Fruit fly (Drosophila melanogaster) whole organism: ENCODE data around the gene Pyroxd1.

Experiments used
- CG8478 ChIP-seq: fragments of >200 bp; optimal IDR thresholded peaks from 2 replicates; lab custom pipeline; 2018; ENCODE audit warnings: inconsistent platforms
- Dll ChIP-seq: fragments of >200 bp; optimal IDR thresholded peaks from 2 replicates; lab custom pipeline; 2017
- EcR ChIP-seq, 2 experiments: fragments of >200 bp; optimal IDR thresholded peaks; 2 replicates each; lab custom pipeline; 2017; ENCODE audit warnings: missing biosample characterization in 2 of 2, missing genetic modification characterization in 2 of 2, missing genetic modification reagents in 2 of 2
- pan ChIP-seq: fragments of >200 bp; optimal IDR thresholded peaks from 2 replicates; lab custom pipeline; 2017
- psq ChIP-seq: fragments of >200 bp; optimal IDR thresholded peaks from 2 replicates; lab custom pipeline; 2017
- usp ChIP-seq: fragments of >200 bp; optimal IDR thresholded peaks from 2 replicates; lab custom pipeline; 2017; ENCODE audit warnings: missing biosample characterization, missing genetic modification characterization, mixed read lengths

Pyroxd1 gene

DNA sequence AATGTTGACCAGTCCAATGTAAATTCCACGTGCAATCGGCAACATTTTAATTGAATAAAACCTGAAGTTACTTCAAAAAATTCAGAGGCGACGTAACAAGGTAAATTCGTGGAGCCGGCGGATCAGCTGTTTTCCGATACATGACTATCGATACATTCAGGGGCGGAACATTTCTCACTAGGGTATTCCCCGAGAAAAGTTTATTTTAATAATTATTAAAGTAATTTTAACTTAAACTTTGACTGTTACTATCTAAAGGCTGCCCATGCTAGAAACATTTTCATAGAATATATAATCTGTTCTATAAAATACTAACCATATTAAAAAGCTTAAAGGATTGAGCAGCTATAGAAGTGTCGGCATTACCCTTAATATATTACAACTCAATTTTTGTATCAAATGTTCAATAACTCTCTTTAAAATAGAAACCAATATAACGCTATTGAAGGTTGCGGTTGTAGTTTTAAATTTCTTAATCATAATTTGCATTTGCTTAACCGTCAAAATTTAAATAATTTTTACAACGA, 5.9 kb downstream of the Pyroxd1 start, which contains the start of the genes mRpS18B and Kua:
TSS of gene mRpS18B (minus strand) at position 149 of the 527 bp plus-strand sequence.
TSS of gene Kua (plus strand) at position 477 of the 527 bp plus-strand sequence.
- TF ChIP-seq Dll (no peak), EcR (GFP tag; optimal IDR thresholded peaks at IDR 0.05; lab: Kevin White, UChicago) (no peak), CG8478 (lab: Kevin White, UChicago) (no peak), usp (no peak), psq (lab: Kevin White, UChicago) (no peak), pan (lab: Kevin White, UChicago) (no peak)

DNA sequence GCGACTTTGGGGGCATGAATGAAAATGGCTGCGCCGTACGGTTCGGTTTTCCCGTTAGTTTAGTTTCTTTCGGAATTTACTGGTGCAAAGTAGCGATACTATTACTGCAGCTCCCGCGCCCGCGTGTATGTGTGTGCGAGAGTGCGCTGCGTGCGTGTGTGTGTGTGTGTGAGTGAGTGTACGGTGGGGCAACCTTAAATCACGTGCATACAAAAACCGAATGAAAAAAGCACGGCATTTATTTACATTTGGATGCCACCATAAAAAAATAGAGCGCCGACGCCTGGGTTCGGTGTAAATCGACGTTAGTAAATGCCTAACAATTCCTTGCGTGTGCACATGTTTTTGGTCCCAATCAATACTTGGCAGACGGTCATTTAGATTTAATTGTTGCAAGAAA, 6.5 kb downstream of the Pyroxd1 start:
- TF ChIP-seq pan (lab: Kevin White, UChicago) (no peak), psq (lab: Kevin White, UChicago) (no peak), CG8478 (lab: Kevin White, UChicago) (no peak), Dll (no peak), usp (no peak)

DNA sequence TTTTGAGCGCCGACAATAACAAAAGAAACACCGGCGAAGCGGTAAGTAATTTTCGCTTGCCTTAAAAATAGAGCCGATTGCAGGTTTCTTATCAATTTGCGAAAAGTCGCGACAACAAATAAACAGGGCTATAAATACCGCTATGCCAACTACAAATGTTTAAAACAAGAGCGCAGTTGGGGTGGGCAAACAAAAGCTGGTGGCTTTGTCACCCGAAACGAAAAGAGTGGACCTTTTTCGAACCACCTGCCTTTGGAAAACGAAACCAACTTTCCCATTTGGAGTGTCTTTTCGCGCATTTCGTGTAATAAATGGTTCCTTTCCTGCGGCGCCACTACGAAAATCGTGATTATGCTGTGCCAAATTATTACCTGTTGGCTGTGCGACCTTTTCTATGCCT, 7.0 kb downstream of the Pyroxd1 start:
- no peak for TF ChIP-seq EcR (GFP tag; optimal IDR thresholded peaks at IDR 0.05; lab: Kevin White, UChicago)

DNA sequence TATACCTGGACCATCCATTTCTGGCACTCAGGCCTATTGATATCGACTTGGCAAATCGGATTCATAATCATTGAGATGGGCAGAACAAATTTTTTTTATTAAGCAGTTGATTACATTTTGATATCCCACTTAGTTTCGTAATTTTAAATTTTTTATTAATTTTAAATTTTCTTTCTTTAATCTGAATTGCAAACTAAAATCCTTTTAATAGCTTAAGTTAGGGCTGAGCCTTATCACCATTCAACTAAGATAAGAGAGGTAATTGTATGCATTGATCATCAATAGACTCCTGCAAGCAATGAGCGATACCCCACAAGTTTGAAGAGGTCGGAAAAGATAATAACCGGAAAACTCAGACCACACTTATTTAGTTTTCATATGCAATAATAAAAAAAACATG, 12.8 kb downstream of the Pyroxd1 start, which contains the start of gene CG13970:
TSS of gene CG13970 (minus strand) at position 101 of the 400 bp plus-strand sequence.
- TF ChIP-seq CG8478 (lab: Kevin White, UChicago): no peak
- no peak for TF ChIP-seq usp
- TF ChIP-seq pan (lab: Kevin White, UChicago): no peak
- TF ChIP-seq EcR (GFP tag; optimal IDR thresholded peaks at IDR 0.05; lab: Kevin White, UChicago): no peak
- no peak for TF ChIP-seq Dll
- TF ChIP-seq psq (lab: Kevin White, UChicago): no peak

DNA sequence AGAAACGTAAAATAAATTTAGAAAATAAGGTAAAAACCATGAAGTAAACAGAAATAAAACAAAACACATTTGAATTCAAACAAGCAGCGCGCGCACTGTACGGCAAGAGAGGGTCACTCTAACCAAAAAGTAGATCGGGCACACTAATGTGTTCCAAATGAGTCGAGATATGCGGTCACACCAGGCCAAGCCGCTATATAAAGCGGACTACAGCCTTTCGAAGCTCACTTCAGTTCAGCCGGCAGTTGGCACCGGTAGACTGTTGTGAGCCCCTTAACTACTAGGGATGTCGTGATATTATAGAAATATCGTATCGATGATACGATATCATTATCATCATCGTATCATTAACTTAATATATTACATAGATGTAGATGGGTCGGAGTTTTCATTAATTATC, 13.3 kb downstream of the Pyroxd1 start:
- TF ChIP-seq CG8478 (lab: Kevin White, UChicago): no peak
- TF ChIP-seq usp: no peak
- TF ChIP-seq EcR (GFP tag; optimal IDR thresholded peaks at IDR 0.05; lab: Kevin White, UChicago): no peak
- no peak for TF ChIP-seq Dll
- no peak for TF ChIP-seq psq (lab: Kevin White, UChicago)
- TF ChIP-seq pan (lab: Kevin White, UChicago): no peak

DNA sequence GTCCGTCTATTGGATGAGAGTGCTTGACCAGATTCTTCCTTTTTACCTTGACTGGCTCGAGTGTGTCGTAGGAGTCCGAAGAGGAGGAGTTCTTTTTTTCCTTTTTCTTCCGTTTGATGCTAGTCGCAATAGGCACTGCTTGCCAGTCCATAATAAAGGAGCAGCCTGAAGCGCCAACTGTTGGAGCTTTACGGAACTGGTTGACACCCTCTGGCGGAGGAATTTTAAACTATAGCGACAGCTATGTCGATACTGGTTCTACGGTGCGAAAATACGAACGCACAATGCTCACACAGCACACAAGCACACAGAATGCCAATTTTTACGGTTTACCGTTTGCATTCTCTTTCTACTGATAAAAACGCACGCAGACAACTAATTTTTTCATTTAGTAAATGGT, 15.4 kb downstream of the Pyroxd1 start:
- TF ChIP-seq CG8478 (lab: Kevin White, UChicago): no peak
- TF ChIP-seq usp: no peak
- no peak for TF ChIP-seq EcR (GFP tag; optimal IDR thresholded peaks at IDR 0.05; lab: Kevin White, UChicago)
- no peak for TF ChIP-seq Dll
- no peak for TF ChIP-seq pan (lab: Kevin White, UChicago)
- TF ChIP-seq psq (lab: Kevin White, UChicago): no peak

DNA sequence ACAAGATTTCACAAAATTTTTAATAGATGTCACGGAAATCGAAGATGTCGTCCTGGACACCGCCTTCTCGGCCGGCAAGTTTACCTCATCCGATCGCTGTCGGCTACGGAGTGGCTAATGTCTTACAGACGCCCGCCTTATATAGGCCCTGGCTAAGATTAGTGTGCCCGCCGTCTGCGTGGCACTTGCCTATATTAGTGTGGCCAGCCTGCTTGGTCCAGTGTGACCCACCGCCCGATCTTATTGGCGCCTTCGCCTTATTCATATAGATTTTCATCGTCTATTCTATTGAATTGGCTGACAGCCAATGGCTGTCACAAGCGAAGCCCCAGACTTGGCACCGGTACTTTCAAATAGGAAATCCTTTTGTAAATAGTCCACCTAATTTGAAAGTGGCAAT, 24.6 kb downstream of the Pyroxd1 start:
- TF ChIP-seq psq (lab: Kevin White, UChicago) (no peak), pan (lab: Kevin White, UChicago) (no peak), CG8478 (lab: Kevin White, UChicago) (no peak), Dll (no peak), EcR (GFP tag; optimal IDR thresholded peaks at IDR 0.05; lab: Kevin White, UChicago) (no peak)

DNA sequence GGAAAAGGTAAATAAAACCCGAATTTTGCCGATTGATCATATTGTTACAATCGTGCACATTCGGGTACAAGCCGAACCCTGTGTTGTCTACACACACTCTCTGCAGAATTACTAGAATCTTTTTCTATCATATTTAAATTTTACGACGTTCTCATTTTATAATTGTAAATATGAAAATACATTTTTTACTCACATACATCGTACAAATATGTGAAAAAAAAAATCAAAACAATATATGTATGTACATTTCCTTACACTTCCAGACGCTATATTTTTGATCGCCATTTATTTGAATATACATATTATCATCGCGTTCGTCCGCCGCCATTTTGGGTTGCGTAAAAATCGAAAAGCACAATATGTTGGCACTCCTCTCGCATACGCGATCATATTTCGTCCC, 26.5 kb downstream of the Pyroxd1 start:
- TF ChIP-seq CG8478 (lab: Kevin White, UChicago): no peak
- no peak for TF ChIP-seq pan (lab: Kevin White, UChicago)
- no peak for TF ChIP-seq psq (lab: Kevin White, UChicago)
- no peak for TF ChIP-seq EcR (GFP tag; optimal IDR thresholded peaks at IDR 0.05; lab: Kevin White, UChicago)
- TF ChIP-seq usp: no peak
- TF ChIP-seq Dll: no peak

DNA sequence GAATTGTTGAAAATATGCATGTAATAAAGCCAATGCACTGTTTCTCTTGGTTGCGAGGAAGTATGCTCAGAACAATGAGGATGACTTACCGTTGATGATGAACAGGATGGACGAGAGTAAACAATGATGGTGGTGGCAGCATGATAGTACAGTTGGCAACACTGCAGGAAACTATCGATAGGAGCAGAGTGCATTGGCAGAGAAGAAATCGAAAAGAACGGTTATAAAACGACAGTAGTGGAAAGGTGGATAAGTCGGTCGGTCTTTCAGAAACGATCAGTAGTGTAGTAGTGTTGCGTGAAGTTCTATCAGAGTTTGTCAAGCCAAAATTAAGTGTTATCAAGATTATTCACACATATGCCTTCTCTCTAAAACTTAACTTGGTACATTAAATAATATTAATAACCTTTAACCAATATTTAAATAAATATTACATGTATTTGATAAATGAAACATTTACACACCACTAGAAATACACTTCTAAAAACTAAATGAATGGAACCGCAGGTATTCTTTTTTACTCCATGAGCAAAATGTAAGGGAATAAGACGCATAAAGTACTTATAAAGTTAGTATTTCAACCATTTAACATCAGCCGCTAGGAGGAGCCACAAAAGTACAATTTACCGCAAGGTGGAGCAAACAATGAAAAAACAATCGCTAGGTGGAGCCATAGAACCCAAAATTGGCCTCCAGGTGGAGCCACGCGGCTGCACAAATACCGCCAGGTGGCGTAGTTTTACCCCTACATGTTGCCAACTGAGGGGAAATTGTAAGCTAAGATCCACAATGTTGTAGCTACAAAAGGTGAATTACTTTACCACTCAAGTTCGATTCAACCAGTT, 29.4 kb downstream of the Pyroxd1 start:
- no peak for TF ChIP-seq Dll
- TF ChIP-seq usp: no peak
- TF ChIP-seq pan (lab: Kevin White, UChicago): no peak
- no peak for TF ChIP-seq psq (lab: Kevin White, UChicago)
- TF ChIP-seq EcR (GFP tag; optimal IDR thresholded peaks at IDR 0.05; lab: Kevin White, UChicago): no peak
- no peak for TF ChIP-seq CG8478 (lab: Kevin White, UChicago)

DNA sequence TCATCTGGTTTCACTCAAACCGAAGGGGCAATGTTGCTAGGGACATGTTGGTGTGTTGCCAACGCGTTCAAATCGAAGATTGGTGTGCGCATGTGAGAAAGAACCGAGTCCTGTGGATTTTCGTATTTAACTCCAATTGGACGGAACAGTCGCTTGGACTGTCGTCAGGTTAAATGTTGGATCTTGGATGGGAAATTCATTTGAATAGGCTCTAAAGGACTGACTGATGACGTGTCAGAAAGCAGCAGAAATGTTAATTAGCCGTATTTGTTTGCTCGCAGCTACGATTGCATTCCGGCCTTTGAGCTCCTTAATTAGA, 30.0 kb downstream of the Pyroxd1 start:
- TF ChIP-seq psq (lab: Kevin White, UChicago) (no peak), CG8478 (lab: Kevin White, UChicago) (no peak), usp (no peak), pan (lab: Kevin White, UChicago) (no peak), Dll (no peak), EcR (GFP tag; optimal IDR thresholded peaks at IDR 0.05; lab: Kevin White, UChicago) (no peak)

DNA sequence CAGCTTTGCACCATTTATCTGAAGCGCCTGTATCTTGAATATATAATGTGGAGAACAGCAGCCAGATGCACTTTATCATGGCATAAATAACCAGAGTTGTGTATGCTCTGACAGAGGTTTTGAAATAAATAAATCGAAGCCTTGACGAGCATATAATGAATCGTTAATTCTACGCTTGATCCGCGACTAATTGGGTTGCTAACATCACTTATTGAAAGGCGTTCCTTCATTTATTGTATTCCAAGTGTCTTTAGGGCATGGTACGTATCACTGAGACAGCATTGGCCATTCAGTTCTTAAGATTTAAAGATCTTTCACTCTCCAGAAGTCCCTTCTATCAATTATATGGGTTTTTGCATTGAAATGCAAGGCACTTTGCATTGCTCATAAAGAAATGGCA, 43.6 kb downstream of the Pyroxd1 start, which contains the start of gene CG10651:
TSS of gene CG10651 (minus strand) at position 101 of the 400 bp plus-strand sequence.
- TF ChIP-seq Dll: no peak
- no peak for TF ChIP-seq psq (lab: Kevin White, UChicago)
- TF ChIP-seq usp: no peak
- no peak for TF ChIP-seq EcR (GFP tag; optimal IDR thresholded peaks at IDR 0.05; lab: Kevin White, UChicago)
- TF ChIP-seq CG8478 (lab: Kevin White, UChicago): no peak
- TF ChIP-seq pan (lab: Kevin White, UChicago): no peak
